Worm (Caenorhabditis elegans) whole organism, young adult: Measurements from ENCODE around the gene srg-11.

ENCODE experiments used
- B0035.1 ChIP-seq: sonication (generic microtip); optimal IDR thresholded peaks from 2 replicates; lab custom pipeline; 2016; ENCODE audit warnings: missing genetic modification characterization, mild to moderate bottlenecking, missing compliant biosample characterization, missing genotype, missing genetic modification reagents
- B0261.1 ChIP-seq: sonication (generic microtip); optimal IDR thresholded peaks from 2 replicates; lab custom pipeline; 2016; ENCODE audit warnings: mild to moderate bottlenecking, missing genetic modification characterization, moderate library complexity, missing compliant biosample characterization
- C17E4.6 ChIP-seq: fragments of 200-800 bp; sonication (Bioruptor generic); IDR thresholded peaks from 2 replicates; pipeline ENCODE4 v1.3.6; 2022; ENCODE audit warnings: missing genetic modification reagents, missing genetic modification characterization, missing compliant biosample characterization
- D2030.7 ChIP-seq: fragments of 200-800 bp; sonication (Bioruptor generic); IDR thresholded peaks from 2 replicates; pipeline ENCODE4 v1.3.6; 2022; ENCODE audit warnings: missing genetic modification reagents, missing genetic modification characterization, missing compliant biosample characterization
- F33H1.4 ChIP-seq: fragments of 200-800 bp; sonication (Bioruptor generic); IDR thresholded peaks from 2 replicates; pipeline ENCODE4 v1.3.6; 2022; ENCODE audit warnings: missing genetic modification reagents, missing genetic modification characterization, missing compliant biosample characterization
- F39B2.1 ChIP-seq: fragments of 200-800 bp; sonication (Bioruptor generic); IDR thresholded peaks from 2 replicates; pipeline ENCODE4 v1.3.6; 2022; ENCODE audit warnings: missing genetic modification reagents, missing genetic modification characterization, missing compliant biosample characterization
- F52B5.7 ChIP-seq: sonication (generic microtip); optimal IDR thresholded peaks from 2 replicates; lab custom pipeline; 2016; ENCODE audit warnings: mild to moderate bottlenecking, missing genetic modification characterization, missing compliant biosample characterization
- F55B11.4 ChIP-seq: sonication (generic microtip); optimal IDR thresholded peaks from 2 replicates; lab custom pipeline; 2016; ENCODE audit warnings: missing compliant biosample characterization, missing genetic modification characterization, borderline replicate concordance; ENCODE audit not compliant: insufficient read depth
- K11D2.4 ChIP-seq: fragments of 200-800 bp; sonication (Bioruptor generic); IDR thresholded peaks from 2 replicates; pipeline ENCODE4 v1.3.6; 2022; ENCODE audit warnings: missing genetic modification reagents, missing genetic modification characterization, missing compliant biosample characterization
- T07F8.4 ChIP-seq: sonication (generic microtip); optimal IDR thresholded peaks from 2 replicates; lab custom pipeline; 2016; ENCODE audit warnings: mild to moderate bottlenecking, missing genetic modification characterization, moderate library complexity, missing compliant biosample characterization
- Y53F4B.3 ChIP-seq: fragments of 200-800 bp; sonication (Bioruptor generic); IDR thresholded peaks from 2 replicates; pipeline ENCODE4 v1.3.6; 2022; ENCODE audit warnings: missing genetic modification reagents, missing genetic modification characterization, missing compliant biosample characterization
- Y53G8AR.9 ChIP-seq: fragments of 200-800 bp; sonication (Bioruptor generic); conservative IDR thresholded peaks from 2 replicates; pipeline ENCODE4 v1.3.6; 2022; ENCODE audit warnings: missing genetic modification reagents, missing genetic modification characterization, missing compliant biosample characterization
- Y56A3A.18 ChIP-seq: fragments of 200-800 bp; sonication (Bioruptor generic); IDR thresholded peaks from 2 replicates; pipeline ENCODE4 v1.3.6; 2022; ENCODE audit warnings: missing genetic modification reagents, missing genetic modification characterization, missing compliant biosample characterization
- Y95B8A.8 ChIP-seq: fragments of 200-800 bp; sonication (Bioruptor generic); IDR thresholded peaks from 2 replicates; pipeline ENCODE4 v1.3.6; 2022; ENCODE audit warnings: missing genetic modification reagents, missing genetic modification characterization, missing compliant biosample characterization
- aptf-2 ChIP-seq: fragments of 200-800 bp; sonication (Bioruptor generic); conservative IDR thresholded peaks from 2 replicates; pipeline ENCODE4 v1.3.6; 2022; ENCODE audit warnings: missing genetic modification reagents, missing genetic modification characterization, missing compliant biosample characterization
- aptf-3 ChIP-seq: fragments of 200-800 bp; sonication (Bioruptor generic); IDR thresholded peaks from 2 replicates; pipeline ENCODE4 v1.3.6; 2022; ENCODE audit warnings: missing genetic modification characterization, missing compliant biosample characterization
- athp-1 ChIP-seq: sonication (generic microtip); optimal IDR thresholded peaks from 2 replicates; lab custom pipeline; 2017; ENCODE audit warnings: mild to moderate bottlenecking, missing genetic modification characterization, missing compliant biosample characterization
- bed-1 ChIP-seq: fragments of 200-800 bp; sonication (Bioruptor generic); IDR thresholded peaks from 2 replicates; pipeline ENCODE4 v1.3.6; 2022; ENCODE audit warnings: missing genetic modification reagents, missing genetic modification characterization, missing compliant biosample characterization
- ccch-3 ChIP-seq: fragments of 200-800 bp; sonication (Bioruptor generic); optimal IDR thresholded peaks from 2 replicates; lab custom pipeline; 2018; ENCODE audit warnings: mild to moderate bottlenecking, missing genetic modification characterization, missing compliant biosample characterization
- ceh-100 ChIP-seq: fragments of 200-800 bp; sonication (Bioruptor generic); IDR thresholded peaks from 2 replicates; pipeline ENCODE4 v1.3.6; 2022; ENCODE audit warnings: missing genetic modification reagents, missing genetic modification characterization, missing compliant biosample characterization
- ceh-58 ChIP-seq: fragments of 200-800 bp; sonication (Bioruptor generic); IDR thresholded peaks from 2 replicates; pipeline ENCODE4 v1.3.6; 2022; ENCODE audit warnings: missing genetic modification characterization, missing compliant biosample characterization
- die-1 ChIP-seq: sonication (generic microtip); optimal IDR thresholded peaks from 2 replicates; lab custom pipeline; 2016; ENCODE audit warnings: missing genotype, mild to moderate bottlenecking, missing genetic modification characterization, missing compliant biosample characterization
- dox-1 ChIP-seq: fragments of 200-800 bp; sonication (Bioruptor generic); IDR thresholded peaks from 2 replicates; pipeline ENCODE4 v1.3.6; 2022; ENCODE audit warnings: missing genetic modification reagents, missing genetic modification characterization, missing compliant biosample characterization
- dpff-1 ChIP-seq: sonication (generic microtip); optimal IDR thresholded peaks from 2 replicates; lab custom pipeline; 2017; ENCODE audit warnings: mild to moderate bottlenecking, missing genetic modification characterization, missing compliant biosample characterization
- efl-1 ChIP-seq: fragments of 150-350 bp; optimal IDR thresholded peaks from 2 replicates; lab custom pipeline; 2014; ENCODE audit warnings: missing biosample characterization, missing genetic modification reagents, missing genetic modification characterization
- hsf-1 ChIP-seq: fragments of 200-800 bp; sonication (Bioruptor generic); IDR thresholded peaks from 2 replicates; pipeline ENCODE4 v1.3.6; 2022; ENCODE audit warnings: missing genetic modification reagents, missing genetic modification characterization, missing compliant biosample characterization
- lag-1 ChIP-seq: fragments of 200-800 bp; sonication (Bioruptor generic); IDR thresholded peaks from 2 replicates; pipeline ENCODE4 v1.3.6; 2022; ENCODE audit warnings: missing genetic modification reagents, missing genetic modification characterization, missing compliant biosample characterization
- let-607 ChIP-seq, 2 experiments: fragments of 200-800 bp in 1 of 2; sonication (Bioruptor generic) in 1 of 2; sonication (generic microtip) in 1 of 2; optimal IDR thresholded peaks; 2 replicates each; lab custom pipeline; 2016 to 2018; ENCODE audit warnings: mild to moderate bottlenecking in 2 of 2, missing compliant biosample characterization in 2 of 2, missing genetic modification characterization in 2 of 2, moderate library complexity in 2 of 2, missing genotype in 1 of 2
- lin-26 ChIP-seq: fragments of 200-800 bp; sonication (Bioruptor generic); IDR thresholded peaks from 2 replicates; pipeline ENCODE4 v1.3.6; 2022; ENCODE audit warnings: missing genetic modification reagents, missing genetic modification characterization, missing compliant biosample characterization
- lin-35 ChIP-seq, 3 experiments: fragments of 150-350 bp in 2 of 3; sonication (generic microtip) in 1 of 3; optimal IDR thresholded peaks; 2 replicates each; lab custom pipeline; 2014 to 2018; ENCODE audit warnings: missing biosample characterization in 3 of 3, missing genetic modification characterization in 3 of 3, missing genetic modification reagents in 3 of 3
- lin-40 ChIP-seq: sonication (generic microtip); optimal IDR thresholded peaks from 2 replicates; lab custom pipeline; 2016; ENCODE audit warnings: missing genetic modification characterization, mild to moderate bottlenecking, missing compliant biosample characterization, missing genotype, missing genetic modification reagents
- lir-1 ChIP-seq: fragments of 200-800 bp; sonication (Bioruptor generic); conservative IDR thresholded peaks from 2 replicates; pipeline ENCODE4 v1.3.6; 2022; ENCODE audit warnings: missing genetic modification reagents, missing genetic modification characterization, missing compliant biosample characterization
- lsl-1 ChIP-seq: fragments of 200-800 bp; sonication (Bioruptor generic); optimal IDR thresholded peaks from 2 replicates; lab custom pipeline; 2018; ENCODE audit warnings: mild to moderate bottlenecking, missing genetic modification characterization, moderate library complexity, missing compliant biosample characterization
- madf-3 ChIP-seq: fragments of 200-800 bp; sonication (Bioruptor generic); IDR thresholded peaks from 2 replicates; pipeline ENCODE4 v1.3.6; 2022; ENCODE audit warnings: missing genetic modification reagents, missing genetic modification characterization, missing compliant biosample characterization
- madf-6 ChIP-seq: fragments of 200-800 bp; sonication (Bioruptor generic); IDR thresholded peaks from 2 replicates; pipeline ENCODE4 v1.3.6; 2022; ENCODE audit warnings: missing genetic modification reagents, missing genetic modification characterization, missing compliant biosample characterization
- madf-8 ChIP-seq: fragments of 200-800 bp; sonication (Bioruptor generic); conservative IDR thresholded peaks from 2 replicates; pipeline ENCODE4 v1.3.6; 2022; ENCODE audit warnings: missing genetic modification reagents, missing genetic modification characterization, missing compliant biosample characterization
- mel-28 ChIP-seq: sonication (generic microtip); optimal IDR thresholded peaks from 2 replicates; lab custom pipeline; 2016; ENCODE audit warnings: borderline replicate concordance, mild to moderate bottlenecking, missing genetic modification characterization, missing compliant biosample characterization
- nhr-179 ChIP-seq: sonication (generic microtip); optimal IDR thresholded peaks from 2 replicates; lab custom pipeline; 2016; ENCODE audit warnings: mild to moderate bottlenecking, missing genetic modification characterization, missing compliant biosample characterization
- nhr-27 ChIP-seq: fragments of 200-800 bp; sonication (Bioruptor generic); optimal IDR thresholded peaks from 2 replicates; lab custom pipeline; 2018; ENCODE audit warnings: mild to moderate bottlenecking, missing genetic modification characterization, moderate library complexity, missing compliant biosample characterization
- nhr-90 ChIP-seq: sonication (generic microtip); optimal IDR thresholded peaks from 2 replicates; lab custom pipeline; 2016; ENCODE audit warnings: missing genotype, mild to moderate bottlenecking, missing genetic modification characterization, missing compliant biosample characterization
- rcor-1 ChIP-seq: fragments of 200-800 bp; sonication (Bioruptor generic); IDR thresholded peaks from 2 replicates; pipeline ENCODE4 v1.3.6; 2022; ENCODE audit warnings: missing genetic modification reagents, missing genetic modification characterization, missing compliant biosample characterization
- repo-1 ChIP-seq: sonication (generic microtip); optimal IDR thresholded peaks from 2 replicates; lab custom pipeline; 2017; ENCODE audit warnings: mild to moderate bottlenecking, missing genetic modification characterization, missing compliant biosample characterization
- sea-2 ChIP-seq: fragments of 200-800 bp; sonication (Bioruptor generic); IDR thresholded peaks from 2 replicates; pipeline ENCODE4 v1.3.6; 2022; ENCODE audit warnings: missing genetic modification characterization, missing compliant biosample characterization
- tlf-1 ChIP-seq: fragments of 200-800 bp; sonication (Bioruptor generic); optimal IDR thresholded peaks from 2 replicates; lab custom pipeline; 2018; ENCODE audit warnings: mild to moderate bottlenecking, missing genetic modification characterization, missing compliant biosample characterization
- unc-130 ChIP-seq: sonication (generic microtip); optimal IDR thresholded peaks from 2 replicates; lab custom pipeline; 2016; ENCODE audit warnings: missing genetic modification reagents, missing genetic modification characterization, missing compliant biosample characterization
- zfh-2 ChIP-seq: fragments of 200-800 bp; sonication (Bioruptor generic); conservative IDR thresholded peaks from 2 replicates; pipeline ENCODE4 v1.3.6; 2022; ENCODE audit warnings: missing genetic modification reagents, missing genetic modification characterization, missing compliant biosample characterization
- ztf-26 ChIP-seq: sonication (generic microtip); optimal IDR thresholded peaks from 2 replicates; lab custom pipeline; 2017; ENCODE audit warnings: missing genetic modification characterization, missing compliant biosample characterization
- ztf-28 ChIP-seq: fragments of 200-800 bp; sonication (Bioruptor generic); IDR thresholded peaks from 2 replicates; pipeline ENCODE4 v1.3.6; 2022; ENCODE audit warnings: missing genetic modification reagents, missing genetic modification characterization, missing compliant biosample characterization

The srg-11 gene

DNA sequence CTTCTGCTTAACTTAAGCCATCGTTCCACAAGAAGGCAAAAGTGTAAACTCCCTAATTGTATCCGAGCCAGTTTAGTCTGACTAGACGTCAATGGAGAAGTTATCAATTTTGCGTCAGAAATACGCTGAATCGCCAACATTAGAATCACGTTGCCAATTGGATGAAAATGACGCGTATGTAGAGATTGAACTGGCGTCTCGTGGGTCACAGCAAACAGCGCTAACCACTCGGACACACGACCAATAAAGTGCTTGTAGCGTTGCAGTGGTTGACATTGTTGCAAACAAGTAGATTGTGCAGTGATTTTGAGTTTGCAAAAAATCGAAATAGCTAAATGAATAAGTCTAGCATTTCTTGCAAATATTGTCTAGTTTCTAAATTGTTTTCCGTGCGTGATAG is 9.8 kb downstream of the srg-11 start (continued):
- TF ChIP-seq lin-35 (GFP tag; optimal IDR thresholded peaks at IDR 0.05; lab: Kevin White, UChicago) (peak in 1 of 3 experiments; percentile 75), lin-26 (GFP tag; lab: Robert Waterston, UW) (peak; percentile 97), aptf-3 (GFP tag; lab: Robert Waterston, UW) (peak; percentile 90), nhr-90 (peak; percentile 98), F33H1.4 (GFP tag; lab: Robert Waterston, UW) (peak; percentile 57), F55B11.4 (tag; lab: Kevin White, UChicago) (no peak), Y56A3A.18 (0 out of 2 replicates have a peak, but pooled peaks have one; percentile 45), Y95B8A.8 (GFP tag; lab: Robert Waterston, UW) (0 out of 2 replicates have a peak, but pooled peaks have one; percentile 63), ztf-28 (GFP tag; lab: Robert Waterston, UW) (peak; percentile 91), zfh-2 (GFP tag; lab: Robert Waterston, UW) (no peak), F39B2.1 (0 out of 2 replicates have a peak, but pooled peaks have one; percentile 7), rcor-1 (GFP tag; lab: Robert Waterston, UW) (peak; percentile 23; the same call in 1 of the 2 replicates), die-1 (tag; lab: Kevin White, UChicago) (peak; percentile 95), madf-6 (GFP tag; lab: Robert Waterston, UW) (peak; percentile 74; the same call in 1 of the 2 replicates), lsl-1 (GFP tag; lab: Kevin White, UChicago) (peak; percentile 67), Y53F4B.3 (GFP tag; lab: Robert Waterston, UW) (peak; percentile 74; the same call in 1 of the 2 replicates), athp-1 (tag; lab: Kevin White, UChicago) (peak; percentile 94), T07F8.4 (tag; lab: Kevin White, UChicago) (peak; percentile 87), repo-1 (tag; lab: Kevin White, UChicago) (peak; percentile 83), hsf-1 (GFP tag; lab: Robert Waterston, UW) (peak; percentile 59; the same call in 1 of the 2 replicates), ceh-100 (GFP tag; lab: Robert Waterston, UW) (0 out of 2 replicates have a peak, but pooled peaks have one; percentile 28), madf-3 (GFP tag; lab: Robert Waterston, UW) (no peak), sea-2 (GFP tag; lab: Robert Waterston, UW) (no peak), lin-40 (tag; lab: Kevin White, UChicago) (no peak), ccch-3 (GFP tag; lab: Kevin White, UChicago) (peak; percentile 85), lag-1 (GFP tag; lab: Robert Waterston, UW) (no peak), unc-130 (GFP tag; lab: Kevin White, UChicago) (peak; percentile 76), ztf-26 (tag; lab: Kevin White, UChicago) (peak; percentile 4), nhr-27 (tag; lab: Kevin White, UChicago) (no peak), D2030.7 (GFP tag; lab: Robert Waterston, UW) (peak; percentile 86), dpff-1 (tag; lab: Kevin White, UChicago) (no peak), K11D2.4 (GFP tag; lab: Robert Waterston, UW) (peak; percentile 65; the same call in 1 of the 2 replicates), mel-28 (tag; lab: Kevin White, UChicago) (no peak), B0261.1 (tag; lab: Kevin White, UChicago) (peak; percentile 94), B0035.1 (tag; lab: Kevin White, UChicago) (peak; percentile 17), tlf-1 (GFP tag; lab: Kevin White, UChicago) (peak; percentile 71), bed-1 (GFP tag; lab: Robert Waterston, UW) (no peak), lir-1 (GFP tag; lab: Robert Waterston, UW) (no peak; the same call in 1 of the 2 replicates), aptf-2 (GFP tag; lab: Robert Waterston, UW) (no peak), nhr-179 (no peak), ceh-58 (GFP tag; lab: Robert Waterston, UW) (0 out of 2 replicates have a peak, but pooled peaks have one; percentile 58), F52B5.7 (tag; lab: Kevin White, UChicago) (peak; percentile 91), efl-1 (GFP tag; lab: Kevin White, UChicago) (peak; percentile 40), C17E4.6 (GFP tag; lab: Robert Waterston, UW) (no peak), dox-1 (peak; percentile 87), let-607 (tag; optimal IDR thresholded peaks at IDR 0.05; lab: Kevin White, UChicago) (peak; percentile 33 to 64), Y53G8AR.9 (GFP tag; lab: Robert Waterston, UW) (peak; percentile 77), madf-8 (peak; percentile 41; the same call in 1 of the 2 replicates)
